Worm (Caenorhabditis elegans) whole organism, late embryonic: Measurements from ENCODE around the gene clec-45.

Experiments used
- F13H6.1 ChIP-seq: sonication (generic microtip); optimal IDR thresholded peaks from 2 replicates; lab custom pipeline; 2016; ENCODE audit warnings: missing genetic modification characterization, missing compliant biosample characterization
- ama-1 ChIP-seq: fragments of 150-350 bp; optimal IDR thresholded peaks from 2 replicates; lab custom pipeline; 2014
- ceh-22 ChIP-seq: sonication (generic microtip); optimal IDR thresholded peaks from 2 replicates; lab custom pipeline; 2017; ENCODE audit warnings: missing biosample characterization, missing genetic modification characterization
- dve-1 ChIP-seq: sonication (generic microtip); optimal IDR thresholded peaks from 2 replicates; lab custom pipeline; 2017; ENCODE audit warnings: antibody characterized with exemption, mild to moderate bottlenecking, missing genetic modification characterization, missing compliant biosample characterization
- elt-4 ChIP-seq: sonication (generic microtip); optimal IDR thresholded peaks from 2 replicates; lab custom pipeline; 2016; ENCODE audit warnings: missing genetic modification characterization, missing compliant biosample characterization
- gmeb-2 ChIP-seq: sonication (generic microtip); optimal IDR thresholded peaks from 2 replicates; lab custom pipeline; 2016; ENCODE audit warnings: missing genetic modification characterization, inconsistent platforms, missing compliant biosample characterization
- hlh-30 ChIP-seq: sonication (generic microtip); optimal IDR thresholded peaks from 2 replicates; lab custom pipeline; 2017; ENCODE audit warnings: antibody characterized with exemption, missing genetic modification characterization, missing compliant biosample characterization; ENCODE audit not compliant: insufficient read depth
- hlh-8 ChIP-seq: sonication (generic microtip); optimal IDR thresholded peaks from 2 replicates; lab custom pipeline; 2016; ENCODE audit warnings: missing genotype, missing genetic modification characterization, missing compliant biosample characterization
- lin-11 ChIP-seq: fragments of 200-800 bp; sonication (Bioruptor generic); optimal IDR thresholded peaks from 2 replicates; lab custom pipeline; 2018; ENCODE audit warnings: mild to moderate bottlenecking, missing genetic modification characterization, missing compliant biosample characterization
- nfya-1 ChIP-seq: sonication (generic microtip); optimal IDR thresholded peaks from 2 replicates; lab custom pipeline; 2017; ENCODE audit warnings: missing genetic modification characterization, mild to moderate bottlenecking, missing compliant biosample characterization, antibody characterized with exemption, moderate library complexity
- pag-3 ChIP-seq: sonication (generic microtip); optimal IDR thresholded peaks from 2 replicates; lab custom pipeline; 2016; ENCODE audit warnings: missing compliant biosample characterization, missing genetic modification characterization, borderline replicate concordance

ce11 chrV:7604858-7605257 lies 33.0 kb upstream of the clec-45 start, which contains the start of gene clec-213:
- TF ChIP-seq elt-4 (tag; lab: Kevin White, UChicago) (no peak), hlh-30 (tag; lab: Kevin White, UChicago) (no peak), ama-1 (lab: Kevin White, UChicago) (no peak), F13H6.1 (tag; lab: Kevin White, UChicago) (no peak), dve-1 (tag; lab: Kevin White, UChicago) (no peak), ceh-22 (tag; lab: Kevin White, UChicago) (no peak), pag-3 (tag; lab: Kevin White, UChicago) (no peak), nfya-1 (tag; lab: Kevin White, UChicago) (no peak), lin-11 (tag; lab: Kevin White, UChicago) (no peak), hlh-8 (tag; lab: Kevin White, UChicago) (no peak), gmeb-2 (no peak)
